Fruit fly (Drosophila melanogaster) whole organism: ENCODE data around the gene hng2.

Experiments used
- CG8478 ChIP-seq: fragments of >200 bp; optimal IDR thresholded peaks from 2 replicates; lab custom pipeline; 2018; ENCODE audit warnings: inconsistent platforms
- Dll ChIP-seq: fragments of >200 bp; optimal IDR thresholded peaks from 2 replicates; lab custom pipeline; 2017
- EcR ChIP-seq, 2 experiments: fragments of >200 bp; optimal IDR thresholded peaks; 2 replicates each; lab custom pipeline; 2017; ENCODE audit warnings: missing biosample characterization in 2 of 2, missing genetic modification characterization in 2 of 2, missing genetic modification reagents in 2 of 2
- pan ChIP-seq: fragments of >200 bp; optimal IDR thresholded peaks from 2 replicates; lab custom pipeline; 2017
- psq ChIP-seq: fragments of >200 bp; optimal IDR thresholded peaks from 2 replicates; lab custom pipeline; 2017
- usp ChIP-seq: fragments of >200 bp; optimal IDR thresholded peaks from 2 replicates; lab custom pipeline; 2017; ENCODE audit warnings: missing biosample characterization, missing genetic modification characterization, mixed read lengths

hng2 gene

DNA sequence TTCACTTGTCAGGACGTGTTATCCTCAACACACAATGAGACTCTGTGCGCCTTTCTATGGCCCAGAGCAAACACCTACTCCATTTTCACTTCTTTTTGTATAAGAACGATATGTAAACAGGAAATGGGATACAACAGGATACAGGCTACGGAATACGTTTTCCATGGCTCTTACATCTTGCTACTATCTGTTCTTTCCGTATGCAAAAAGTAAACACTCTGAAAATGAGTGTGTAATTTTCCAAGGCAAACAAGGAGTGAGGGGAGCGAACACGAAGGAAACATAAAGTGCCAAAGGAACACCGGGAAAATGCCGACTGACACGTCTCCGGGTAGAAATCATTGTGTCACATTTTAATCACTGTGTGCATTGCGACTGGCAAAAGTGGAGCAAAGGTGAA lies 44.5 kb downstream of the hng2 start:
- TF ChIP-seq CG8478 (lab: Kevin White, UChicago), result no peak
- TF ChIP-seq EcR (GFP tag; optimal IDR thresholded peaks at IDR 0.05; lab: Kevin White, UChicago), result no peak
- TF ChIP-seq usp (GFP tag; lab: Kevin White, UChicago), result no peak
- no peak for TF ChIP-seq Dll (lab: Kevin White, UChicago)
- TF ChIP-seq pan (lab: Kevin White, UChicago), result no peak
- no peak for TF ChIP-seq psq (lab: Kevin White, UChicago)

DNA sequence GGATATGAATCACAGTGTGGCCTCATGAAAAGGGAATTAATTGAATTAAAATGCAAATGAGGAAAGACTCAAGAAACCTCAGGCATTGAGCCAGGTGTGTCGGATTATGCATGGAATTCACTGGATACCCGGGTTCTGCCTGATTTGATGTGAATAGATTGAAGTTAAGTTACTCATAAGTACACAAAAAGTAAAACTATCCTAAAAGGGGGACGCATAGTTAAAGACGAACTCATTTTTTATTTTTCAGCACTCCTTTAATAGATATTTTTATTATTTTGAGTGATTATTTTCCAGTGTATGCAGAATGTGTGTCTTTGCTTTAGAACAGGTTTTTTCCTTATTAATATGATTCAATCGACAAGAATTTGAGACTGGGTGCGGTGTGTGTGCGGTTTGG lies 47.1 kb downstream of the hng2 start:
- TF ChIP-seq psq (lab: Kevin White, UChicago), result no peak
- no peak for TF ChIP-seq usp (GFP tag; lab: Kevin White, UChicago)
- TF ChIP-seq pan (lab: Kevin White, UChicago), result no peak
- TF ChIP-seq EcR (GFP tag; optimal IDR thresholded peaks at IDR 0.05; lab: Kevin White, UChicago), result no peak
- TF ChIP-seq Dll (lab: Kevin White, UChicago), result no peak
- no peak for TF ChIP-seq CG8478 (lab: Kevin White, UChicago)

DNA sequence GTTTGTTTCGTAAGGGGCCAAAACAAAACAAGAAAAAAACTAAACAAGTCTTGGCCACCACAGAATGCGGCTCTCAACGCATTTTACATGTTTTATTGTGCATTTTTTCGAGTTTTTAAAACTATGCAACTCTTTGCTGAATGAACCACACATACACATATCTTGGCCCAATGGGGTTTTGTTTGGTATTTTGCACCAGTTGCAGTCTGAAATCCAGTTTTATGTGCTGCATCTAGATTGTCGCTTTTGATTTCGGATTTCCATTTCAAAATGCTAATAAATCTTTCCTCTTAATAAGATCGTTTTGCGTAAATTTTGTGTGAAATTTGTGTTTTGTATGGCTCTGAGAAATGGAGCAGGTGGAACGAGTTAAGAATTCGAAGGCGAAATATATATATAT lies 47.6 kb downstream of the hng2 start:
- TF ChIP-seq EcR (GFP tag; optimal IDR thresholded peaks at IDR 0.05; lab: Kevin White, UChicago) (no peak), Dll (lab: Kevin White, UChicago) (no peak), CG8478 (lab: Kevin White, UChicago) (no peak), pan (lab: Kevin White, UChicago) (no peak)

- TF ChIP-seq EcR (GFP tag; optimal IDR thresholded peaks at IDR 0.05; lab: Kevin White, UChicago), result no peak
- no peak for TF ChIP-seq usp (GFP tag; lab: Kevin White, UChicago)
Observed at dm6 chr3R:8854619-8855206, 48.6 kb downstream of the hng2 start.

DNA sequence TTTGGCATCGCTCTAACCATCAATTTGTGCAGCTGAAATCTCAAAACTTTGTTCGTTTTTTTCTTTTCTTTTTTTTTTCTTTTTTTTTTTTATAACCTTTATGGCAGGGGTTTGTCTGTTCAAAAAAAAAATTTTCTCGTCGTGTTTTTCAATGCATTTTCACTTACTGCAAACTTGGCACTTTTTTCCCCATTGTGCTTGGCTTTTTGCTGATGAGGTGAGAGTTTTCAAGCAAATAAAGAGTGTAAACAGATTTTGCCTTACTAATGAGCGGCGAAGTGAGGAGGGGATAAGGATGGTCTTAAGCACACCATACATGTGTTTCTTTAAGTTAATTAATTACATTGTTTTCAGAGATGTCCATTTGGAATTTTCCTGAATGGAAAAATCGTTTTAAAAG lies 50.1 kb downstream of the hng2 start:
- TF ChIP-seq EcR (GFP tag; optimal IDR thresholded peaks at IDR 0.05; lab: Kevin White, UChicago) (no peak), psq (lab: Kevin White, UChicago) (no peak), CG8478 (lab: Kevin White, UChicago) (no peak), Dll (lab: Kevin White, UChicago) (no peak), usp (GFP tag; lab: Kevin White, UChicago) (no peak), pan (lab: Kevin White, UChicago) (no peak)
